Worm (Caenorhabditis elegans): ENCODE measurements around the gene F01D5.2.

DNA sequence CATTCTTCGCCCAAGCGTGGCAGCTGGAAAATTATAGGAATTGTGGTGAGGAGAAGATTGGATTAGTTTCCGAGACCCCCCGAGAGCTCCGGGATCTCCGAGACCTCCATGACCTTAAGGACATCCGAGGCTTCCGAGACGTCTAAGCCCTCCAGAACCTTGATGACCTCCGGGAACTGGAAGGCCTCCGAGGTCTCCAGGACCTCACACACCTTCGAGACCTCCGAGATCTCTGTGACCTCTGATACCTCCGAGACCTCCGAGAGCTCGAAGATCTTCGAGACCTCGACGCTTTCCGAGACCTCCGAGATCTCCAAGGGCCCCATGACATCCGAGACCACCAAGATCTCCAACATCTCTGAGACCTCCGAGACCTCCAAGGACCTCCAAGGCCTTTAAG is 16.6 kb downstream of the F01D5.2 start:
- TF ChIP-seq pha-4 (tag; optimal IDR thresholded peaks at IDR 0.05) (no peak), F39B2.1 (GFP tag; IDR thresholded peaks at IDR 0.05) (no peak), B0019.2 (GFP tag; conservative IDR thresholded peaks at IDR 0.05) (no peak), Y79H2A.3 (GFP tag; conservative IDR thresholded peaks at IDR 0.05) (no peak), lag-1 (GFP tag; IDR thresholded peaks at IDR 0.05) (no peak), sea-2 (GFP tag; IDR thresholded peaks at IDR 0.05) (no peak), ztf-22 (GFP tag; optimal IDR thresholded peaks at IDR 0.05) (no peak), Y53G8AR.9 (GFP tag; conservative IDR thresholded peaks at IDR 0.05) (no peak)

All from whole organism, young adult.